Worm (Caenorhabditis elegans): Measurements from ENCODE around the gene R03H10.2.
A peak's percentile ranks its signal among the peaks of the same experiment; 100 is the strongest.
"Not testable (repeated sequence)": the region's sequence is repeated elsewhere in the genome, so short reads cannot be mapped to it uniquely, and the experiment has no call there.

The R03H10.2 gene

DNA sequence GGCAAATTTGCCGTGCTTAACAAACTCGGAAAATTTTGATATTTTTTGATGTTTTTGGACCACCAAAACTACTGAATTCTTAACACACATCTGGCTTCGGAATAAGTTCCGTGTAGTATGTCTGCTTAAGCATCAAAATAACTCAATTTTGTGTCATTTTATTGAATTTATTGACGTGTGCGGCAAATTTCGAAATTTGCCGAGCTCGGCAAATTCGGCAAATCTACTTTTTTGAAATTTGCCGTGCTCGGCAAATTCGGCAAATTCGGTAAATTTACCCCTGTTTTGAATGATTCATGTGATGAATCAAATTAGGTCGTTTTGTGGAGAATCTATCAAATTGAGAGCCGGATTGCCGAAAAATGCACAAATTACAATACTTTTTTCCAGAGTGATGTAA is 20.3 kb upstream of the R03H10.2 start, which contains the start of gene ast-1:
TSS of gene ast-1 (minus strand) at position 101 of the 400 bp plus-strand sequence.
- TF ChIP-seq gmeb-2 (tag; optimal IDR thresholded peaks at IDR 0.05); ahr-1 (tag; optimal IDR thresholded peaks at IDR 0.05); fkh-10 (GFP tag; optimal IDR thresholded peaks at IDR 0.05): not testable (repeated sequence)

DNA sequence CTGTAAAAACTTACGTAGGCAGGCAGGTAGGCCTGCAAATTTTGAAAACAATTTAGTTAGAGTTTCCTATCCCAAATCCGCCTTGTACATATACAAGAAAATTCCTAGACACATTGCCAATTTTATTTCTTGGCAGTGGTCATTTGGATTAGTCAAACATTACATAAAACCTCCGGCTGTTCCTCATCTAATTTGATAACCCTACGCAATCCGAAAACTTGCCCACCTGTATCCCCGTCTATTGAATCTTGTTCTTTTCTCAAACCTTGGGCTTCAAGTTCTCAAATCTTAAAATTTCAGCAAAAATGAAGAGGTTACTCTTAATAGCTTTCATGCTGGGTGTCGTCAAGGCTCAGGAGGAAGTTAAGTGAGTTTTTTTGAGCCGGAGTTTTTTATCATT is 9.5 kb upstream of the R03H10.2 start, which contains the start of gene F56D3.1:
TSS of gene F56D3.1 (plus strand) at position 301 of the 400 bp plus-strand sequence.
- TF ChIP-seq ceh-22 (tag; optimal IDR thresholded peaks at IDR 0.05) (no peak), fax-1 (tag; optimal IDR thresholded peaks at IDR 0.05) (no peak), unc-42 (tag; optimal IDR thresholded peaks at IDR 0.05) (no peak), nhr-232 (tag; optimal IDR thresholded peaks at IDR 0.05) (no peak)

DNA sequence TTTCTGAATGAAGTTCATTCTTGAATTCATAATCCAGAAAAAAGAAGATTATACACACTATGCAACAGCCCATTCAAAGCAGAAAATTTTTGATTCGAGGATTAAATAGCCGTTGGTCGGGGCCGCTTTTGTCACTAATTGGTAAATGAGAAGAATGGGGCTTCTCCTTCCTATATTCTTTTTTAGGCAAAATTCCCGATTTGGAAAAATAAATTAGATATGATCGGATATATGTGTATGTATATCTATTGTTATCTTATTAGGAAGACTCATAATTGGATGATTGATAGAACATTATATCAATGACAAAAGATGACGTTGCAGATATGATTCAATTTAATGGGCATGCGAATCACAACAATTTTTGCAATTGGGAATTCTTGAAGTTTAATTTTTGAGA is 5.4 kb upstream of the R03H10.2 start:
- TF ChIP-seq C08G9.2 (tag; optimal IDR thresholded peaks at IDR 0.05): no peak
- TF ChIP-seq nhr-11 (tag; optimal IDR thresholded peaks at IDR 0.05): no peak
- TF ChIP-seq ceh-48 (tag; optimal IDR thresholded peaks at IDR 0.05): no peak
- TF ChIP-seq lim-6 (tag; optimal IDR thresholded peaks at IDR 0.05): no peak
- TF ChIP-seq F13H6.1 (tag; optimal IDR thresholded peaks at IDR 0.05): no peak
- no peak for TF ChIP-seq lin-11 (tag; optimal IDR thresholded peaks at IDR 0.05)
- no peak for TF ChIP-seq unc-55 (GFP tag; optimal IDR thresholded peaks at IDR 0.05)
- no peak for TF ChIP-seq pat-9 (tag; optimal IDR thresholded peaks at IDR 0.05)
- TF ChIP-seq hlh-30 (tag; optimal IDR thresholded peaks at IDR 0.05; ENCODE audit: insufficient read depth): no peak
- TF ChIP-seq ztf-16 (tag; optimal IDR thresholded peaks at IDR 0.05): no peak
- TF ChIP-seq ceh-30 (tag; optimal IDR thresholded peaks at IDR 0.05): no peak
- TF ChIP-seq K09A11.1 (tag; optimal IDR thresholded peaks at IDR 0.05; ENCODE audit: insufficient read depth): no peak
- no peak for TF ChIP-seq fkh-10 (GFP tag; optimal IDR thresholded peaks at IDR 0.05)
- no peak for TF ChIP-seq hlh-13 (GFP tag; optimal IDR thresholded peaks at IDR 0.05)

DNA sequence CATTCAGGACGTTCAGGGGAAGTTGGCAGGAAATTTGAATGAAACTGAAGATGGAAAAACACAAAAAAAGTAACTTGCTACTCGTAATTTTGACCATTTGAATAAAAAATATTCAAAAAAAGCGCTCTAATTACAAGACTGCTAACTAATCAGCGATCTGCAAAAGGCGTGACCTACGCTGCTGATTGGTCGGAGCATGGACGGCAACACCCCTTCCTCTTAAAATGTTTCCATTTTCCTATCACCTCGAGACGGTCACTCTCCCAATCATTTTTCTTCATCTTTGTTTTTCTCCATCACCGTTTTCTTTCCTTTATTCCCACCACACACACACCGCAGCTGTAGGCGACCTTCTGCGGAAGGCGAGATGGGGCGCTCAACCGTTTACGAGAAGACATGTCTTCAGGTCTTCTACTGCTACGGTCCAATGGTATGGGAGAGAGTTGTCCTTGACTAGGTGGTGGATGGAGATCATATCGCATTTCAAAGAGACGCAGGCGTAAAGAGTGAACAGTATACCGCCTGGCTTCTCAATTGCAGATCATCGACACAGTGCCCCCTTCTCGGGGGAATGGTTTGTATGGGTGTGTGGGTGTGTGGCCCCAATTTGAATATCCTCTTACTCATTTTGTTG is 4.0 kb upstream of the R03H10.2 start:
- TF ChIP-seq ceh-2 (tag; optimal IDR thresholded peaks at IDR 0.05) (no peak), unc-55 (GFP tag; optimal IDR thresholded peaks at IDR 0.05) (no peak), mec-3 (tag; optimal IDR thresholded peaks at IDR 0.05; ENCODE audit: borderline replicate concordance) (peak; percentile 24), ceh-34 (tag; optimal IDR thresholded peaks at IDR 0.05) (no peak), ceh-31 (tag; optimal IDR thresholded peaks at IDR 0.05) (peak; percentile 16), nfya-1 (tag; optimal IDR thresholded peaks at IDR 0.05) (peak; percentile 16), ref-2 (tag; optimal IDR thresholded peaks at IDR 0.05) (peak; percentile 14), eyg-1 (tag; optimal IDR thresholded peaks at IDR 0.05) (no peak), ama-1 (optimal IDR thresholded peaks at IDR 0.05) (no peak)

DNA sequence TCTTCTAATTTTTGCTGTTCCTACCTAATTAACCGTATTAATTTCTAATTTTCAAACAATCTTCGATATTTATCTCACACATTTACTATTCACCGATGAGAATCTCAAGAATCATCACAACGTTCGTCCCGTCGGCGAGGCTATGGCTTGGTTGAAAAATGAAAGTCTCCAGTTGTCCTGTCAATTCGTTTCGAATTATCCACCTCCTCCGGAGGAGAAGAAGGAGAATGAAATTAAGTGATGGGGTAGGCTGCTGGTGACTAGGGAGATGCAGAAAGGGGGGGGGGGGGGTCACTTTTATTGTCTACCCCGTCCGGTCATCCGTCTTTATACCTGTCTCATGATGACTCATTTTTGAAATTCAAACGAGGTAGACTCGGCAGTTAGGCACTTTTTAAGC is 2.7 kb upstream of the R03H10.2 start:
- TF ChIP-seq zip-5 (tag; optimal IDR thresholded peaks at IDR 0.05): no peak
- TF ChIP-seq F13H6.1 (tag; optimal IDR thresholded peaks at IDR 0.05): no peak
- TF ChIP-seq ceh-30 (tag; optimal IDR thresholded peaks at IDR 0.05): no peak
- TF ChIP-seq hlh-30 (tag; optimal IDR thresholded peaks at IDR 0.05; ENCODE audit: insufficient read depth): no peak
- TF ChIP-seq ceh-22 (tag; optimal IDR thresholded peaks at IDR 0.05): no peak
- no peak for TF ChIP-seq pag-3 (tag; optimal IDR thresholded peaks at IDR 0.05; ENCODE audit: borderline replicate concordance)
- no peak for TF ChIP-seq pha-2 (tag; optimal IDR thresholded peaks at IDR 0.05)
- no peak for TF ChIP-seq ztf-16 (tag; optimal IDR thresholded peaks at IDR 0.05)

DNA sequence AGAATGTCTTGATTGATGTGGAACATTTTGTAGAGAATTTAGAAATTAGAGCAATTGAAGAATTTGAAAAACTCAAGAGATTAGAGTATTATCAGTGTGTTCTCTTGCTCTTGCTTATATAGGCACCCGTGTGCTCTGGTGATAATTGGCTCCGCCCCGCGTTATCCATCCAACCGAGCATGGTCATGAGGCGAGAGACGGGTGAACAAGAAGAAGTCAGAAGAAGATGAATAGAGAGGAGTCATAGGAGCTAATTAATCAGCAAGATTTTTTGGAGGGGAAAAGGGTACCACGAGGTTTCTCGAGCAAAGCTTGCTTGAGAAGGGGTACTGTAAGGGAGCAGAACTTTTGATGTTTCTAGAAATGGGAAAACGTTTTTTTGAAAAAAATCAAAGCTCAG is 2.2 kb downstream of the R03H10.2 start:
- TF ChIP-seq dmd-4 (tag; optimal IDR thresholded peaks at IDR 0.05; ENCODE audit: borderline replicate concordance): no peak
- no peak for TF ChIP-seq ceh-14 (tag; optimal IDR thresholded peaks at IDR 0.05)
- no peak for TF ChIP-seq T23F11.4 (GFP tag; optimal IDR thresholded peaks at IDR 0.05)
- no peak for TF ChIP-seq Y22D7AL.16 (tag; optimal IDR thresholded peaks at IDR 0.05)
- TF ChIP-seq ztf-16 (tag; optimal IDR thresholded peaks at IDR 0.05): no peak
- TF ChIP-seq ceh-9 (tag; optimal IDR thresholded peaks at IDR 0.05): no peak
- no peak for TF ChIP-seq sdc-2 (tag; optimal IDR thresholded peaks at IDR 0.05)
- no peak for TF ChIP-seq odd-2 (tag; optimal IDR thresholded peaks at IDR 0.05)
- TF ChIP-seq ahr-1 (tag; optimal IDR thresholded peaks at IDR 0.05): no peak
- TF ChIP-seq hlh-8 (tag; optimal IDR thresholded peaks at IDR 0.05): no peak
- no peak for TF ChIP-seq C08G9.2 (tag; optimal IDR thresholded peaks at IDR 0.05)
- TF ChIP-seq mec-3 (tag; optimal IDR thresholded peaks at IDR 0.05; ENCODE audit: borderline replicate concordance): no peak

Measured in whole organism, late embryonic.